Fruit fly (Drosophila melanogaster) whole organism, larva: ENCODE measurements around the gene CG18493.
A peak's percentile ranks its signal among the peaks of the same experiment; 100 is the strongest.

ENCODE experiments used
- noc ChIP-seq: fragments of 200-800 bp; sonication (Bioruptor generic); optimal IDR thresholded peaks from 3 replicates; lab custom pipeline; 2019; ENCODE audit warnings: missing biosample characterization, mild to moderate bottlenecking, missing genetic modification characterization, moderate library complexity

The CG18493 gene

dm6 chr3R:19389919-19390318 is at the start of gene CG18493:
Gene CG18493, plus strand, starts transcription at chr3R:19390270.
- TF ChIP-seq noc, result peak; percentile 78

dm6 chr3R:19340312-19341079 is 49.6 kb upstream of the CG18493 start:
- TF ChIP-seq noc, result no peak

dm6 chr3R:19341779-19342178 is 48.3 kb upstream of the CG18493 start:
- no peak for TF ChIP-seq noc

- no peak for TF ChIP-seq noc
Observed at dm6 chr3R:19343534-19344325, 46.3 kb upstream of the CG18493 start.

- no peak for TF ChIP-seq noc
Observed at dm6 chr3R:19345214-19345613, 44.9 kb upstream of the CG18493 start.

- TF ChIP-seq noc, result no peak
Observed at dm6 chr3R:19346532-19346931, 43.5 kb upstream of the CG18493 start.

- no peak for TF ChIP-seq noc
Observed at dm6 chr3R:19347678-19348077, 42.4 kb upstream of the CG18493 start.

dm6 chr3R:19350375-19350943 is 39.6 kb upstream of the CG18493 start:
- no peak for TF ChIP-seq noc

- TF ChIP-seq noc, result no peak
Observed at dm6 chr3R:19352121-19352520, 37.9 kb upstream of the CG18493 start.

dm6 chr3R:19353751-19354150 is 36.3 kb upstream of the CG18493 start, which contains the start of gene CG43203:
Gene CG43203, plus strand, starts transcription at chr3R:19354051.
- TF ChIP-seq noc, result no peak

- no peak for TF ChIP-seq noc
Observed at dm6 chr3R:19362879-19363278, 27.2 kb upstream of the CG18493 start.

- no peak for TF ChIP-seq noc
Observed at dm6 chr3R:19369060-19369459, 21.0 kb upstream of the CG18493 start.

- no peak for TF ChIP-seq noc
Observed at dm6 chr3R:19370693-19371092, 19.4 kb upstream of the CG18493 start.

dm6 chr3R:19374689-19375088 is 15.4 kb upstream of the CG18493 start, which contains the start of gene CG3581:
Gene CG3581, minus strand, starts transcription at chr3R:19374789.
- TF ChIP-seq noc, result no peak

dm6 chr3R:19375923-19376322 is 14.1 kb upstream of the CG18493 start, which contains the start of gene CG31404:
Gene CG31404, minus strand, starts transcription at chr3R:19376023.
- no peak for TF ChIP-seq noc

- TF ChIP-seq noc, result no peak
Observed at dm6 chr3R:19377125-19377524, 12.9 kb upstream of the CG18493 start, which contains the start of gene CG31245. Gene CG31245, minus strand, starts transcription at chr3R:19377225.

dm6 chr3R:19383298-19383697 is 6.8 kb upstream of the CG18493 start:
- no peak for TF ChIP-seq noc
